Worm (Caenorhabditis elegans): ENCODE measurements around the gene C37C3.17.

DNA sequence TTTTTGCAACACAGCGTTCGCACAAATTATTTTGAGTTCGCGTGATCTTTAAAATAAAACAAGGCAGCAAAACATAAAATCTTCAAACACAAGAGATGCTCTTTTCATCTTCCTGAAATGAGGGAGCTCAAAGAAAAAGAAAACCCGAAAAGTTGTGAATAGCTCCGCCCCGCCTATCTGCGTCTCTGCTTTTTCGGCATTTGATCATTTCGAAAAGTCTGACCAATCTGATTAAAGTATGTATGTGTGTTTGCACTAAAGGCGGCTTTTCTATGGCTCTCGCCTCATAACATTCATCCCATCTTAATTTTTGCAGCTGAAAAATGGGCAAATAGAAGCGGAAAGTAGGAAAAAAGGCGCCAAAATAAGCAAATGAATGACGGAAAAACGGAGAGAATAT lies 42.1 kb downstream of the C37C3.17 start:
- no peak for TF ChIP-seq lin-13 (GFP tag; optimal IDR thresholded peaks at IDR 0.05)
- no peak for TF ChIP-seq lin-39 (tag; optimal IDR thresholded peaks at IDR 0.05)
- TF ChIP-seq aly-2 (tag; optimal IDR thresholded peaks at IDR 0.05): no peak
- TF ChIP-seq duxl-1 (tag; optimal IDR thresholded peaks at IDR 0.05; ENCODE audit: poor library complexity): no peak
- TF ChIP-seq unc-62 (GFP tag; optimal IDR thresholded peaks at IDR 0.05 in 1 of 2): no peak
- TF ChIP-seq unc-62 (tag; optimal IDR thresholded peaks at IDR 0.05): no peak
- TF ChIP-seq php-3 (GFP tag; IDR thresholded peaks at IDR 0.05): no peak
- TF ChIP-seq snpc-4 (tag; optimal IDR thresholded peaks at IDR 0.05): no peak
- TF ChIP-seq vab-7 (GFP tag; IDR thresholded peaks at IDR 0.05): no peak
- no peak for TF ChIP-seq mdl-1 (tag; optimal IDR thresholded peaks at IDR 0.05)
